Worm (Caenorhabditis elegans): Measurements from ENCODE around the gene F29A7.6.
A peak's percentile ranks its signal among the peaks of the same experiment; 100 is the strongest.

F29A7.6 gene

ce11 chrII:2752536-2752935 is at the start of gene F29A7.6:
TSS of gene F29A7.6 (minus strand) at chrII:2752611.
- no peak for TF ChIP-seq pat-9 (tag; optimal IDR thresholded peaks at IDR 0.05)
- no peak for TF ChIP-seq hlh-8 (tag; optimal IDR thresholded peaks at IDR 0.05)
- no peak for TF ChIP-seq hlh-15 (tag; optimal IDR thresholded peaks at IDR 0.05)
- no peak for TF ChIP-seq K09A11.1 (tag; optimal IDR thresholded peaks at IDR 0.05; ENCODE audit: insufficient read depth)
- TF ChIP-seq hlh-30 (tag; optimal IDR thresholded peaks at IDR 0.05; ENCODE audit: insufficient read depth) = no peak
- TF ChIP-seq madf-2 (tag; optimal IDR thresholded peaks at IDR 0.05) = no peak
- TF ChIP-seq hlh-6 (tag; optimal IDR thresholded peaks at IDR 0.05) = no peak
- TF ChIP-seq unc-55 (GFP tag; optimal IDR thresholded peaks at IDR 0.05) = no peak
- TF ChIP-seq tbx-2 (tag; optimal IDR thresholded peaks at IDR 0.05) = peak; percentile 77
- TF ChIP-seq ceh-34 (tag; optimal IDR thresholded peaks at IDR 0.05) = peak; percentile 43
- TF ChIP-seq ceh-31 (tag; optimal IDR thresholded peaks at IDR 0.05) = peak; percentile 85
- no peak for TF ChIP-seq nhr-232 (tag; optimal IDR thresholded peaks at IDR 0.05)
- no peak for TF ChIP-seq ceh-48 (tag; optimal IDR thresholded peaks at IDR 0.05)
- TF ChIP-seq ceh-6 (GFP tag; optimal IDR thresholded peaks at IDR 0.05) = no peak
- TF ChIP-seq ahr-1 (tag; optimal IDR thresholded peaks at IDR 0.05) = no peak
- no peak for TF ChIP-seq ref-2 (tag; optimal IDR thresholded peaks at IDR 0.05)
- TF ChIP-seq unc-86 (tag; optimal IDR thresholded peaks at IDR 0.05) = no peak
- TF ChIP-seq lin-11 (tag; optimal IDR thresholded peaks at IDR 0.05) = no peak
- TF ChIP-seq dmd-4 (tag; optimal IDR thresholded peaks at IDR 0.05; ENCODE audit: borderline replicate concordance) = no peak
- TF ChIP-seq gmeb-2 (tag; optimal IDR thresholded peaks at IDR 0.05) = no peak
- no peak for TF ChIP-seq rnt-1 (tag; optimal IDR thresholded peaks at IDR 0.05)
- TF ChIP-seq ets-4 (tag; optimal IDR thresholded peaks at IDR 0.05) = peak; percentile 68
- TF ChIP-seq ztf-16 (tag; optimal IDR thresholded peaks at IDR 0.05) = no peak
- peak; percentile 68 for TF ChIP-seq tbx-7 (tag; optimal IDR thresholded peaks at IDR 0.05)
- TF ChIP-seq nhr-11 (tag; optimal IDR thresholded peaks at IDR 0.05) = no peak
- TF ChIP-seq pag-3 (tag; optimal IDR thresholded peaks at IDR 0.05; ENCODE audit: borderline replicate concordance) = no peak
- TF ChIP-seq sdc-2 (tag; optimal IDR thresholded peaks at IDR 0.05) = no peak
- no peak for TF ChIP-seq mec-3 (tag; optimal IDR thresholded peaks at IDR 0.05; ENCODE audit: borderline replicate concordance)
- TF ChIP-seq elt-4 (tag; optimal IDR thresholded peaks at IDR 0.05) = no peak
- TF ChIP-seq pros-1 (tag; optimal IDR thresholded peaks at IDR 0.05) = no peak
- TF ChIP-seq npax-4 (tag; optimal IDR thresholded peaks at IDR 0.05) = no peak
- peak; percentile 24 for TF ChIP-seq nfya-1 (tag; optimal IDR thresholded peaks at IDR 0.05)
- no peak for TF ChIP-seq ceh-24 (tag; optimal IDR thresholded peaks at IDR 0.05)
- no peak for TF ChIP-seq hlh-13 (GFP tag; optimal IDR thresholded peaks at IDR 0.05)
- TF ChIP-seq ttx-3 (tag; optimal IDR thresholded peaks at IDR 0.05) = no peak
- no peak for TF ChIP-seq dve-1 (tag; optimal IDR thresholded peaks at IDR 0.05)
- no peak for TF ChIP-seq ceh-22 (tag; optimal IDR thresholded peaks at IDR 0.05)
- TF ChIP-seq sox-4 (tag; optimal IDR thresholded peaks at IDR 0.05) = no peak
- peak; percentile 2 for TF ChIP-seq che-1 (tag; optimal IDR thresholded peaks at IDR 0.05)
- TF ChIP-seq sox-2 (GFP tag; IDR thresholded peaks at IDR 0.05) = no peak
- no peak for TF ChIP-seq pha-4 (tag; optimal IDR thresholded peaks at IDR 0.05)
- no peak for TF ChIP-seq odd-2 (tag; optimal IDR thresholded peaks at IDR 0.05)
- no peak for TF ChIP-seq elt-2 (tag; optimal IDR thresholded peaks at IDR 0.05)
- no peak for TF ChIP-seq unc-3 (GFP tag; conservative IDR thresholded peaks at IDR 0.05)
- TF ChIP-seq unc-3 (tag; optimal IDR thresholded peaks at IDR 0.05) = no peak
- peak; percentile 51 for TF ChIP-seq zip-5 (tag; optimal IDR thresholded peaks at IDR 0.05)
- peak; percentile 69 for TF ChIP-seq ceh-14 (tag; optimal IDR thresholded peaks at IDR 0.05)
- no peak for TF ChIP-seq pax-1 (tag; optimal IDR thresholded peaks at IDR 0.05)
- no peak for TF ChIP-seq fkh-10 (GFP tag; optimal IDR thresholded peaks at IDR 0.05)
- TF ChIP-seq fkh-6 (tag; optimal IDR thresholded peaks at IDR 0.05) = no peak
- TF ChIP-seq pqm-1 (tag; optimal IDR thresholded peaks at IDR 0.05) = no peak
- TF ChIP-seq lim-6 (tag; optimal IDR thresholded peaks at IDR 0.05) = peak; percentile 17
- TF ChIP-seq unc-42 (tag; optimal IDR thresholded peaks at IDR 0.05) = peak; percentile 81
- no peak for TF ChIP-seq syd-9 (tag; optimal IDR thresholded peaks at IDR 0.05)
